Worm (Caenorhabditis elegans): ENCODE results near the gene dlst-1.

The dlst-1 gene

ce11 chrV:6676158-6676849 lies 32.6 kb downstream of the dlst-1 start, which contains the start of gene cest-34:
Gene cest-34, plus strand, starts transcription at chrV:6676799.
- TF ChIP-seq dmd-6 (GFP tag; IDR thresholded peaks at IDR 0.05) (peak; percentile 83), aha-1 (tag) (peak; percentile 17), nhr-28 (tag; optimal IDR thresholded peaks at IDR 0.05) (peak; percentile 76), nhr-6 (tag; optimal IDR thresholded peaks at IDR 0.05) (no peak), hlh-11 (tag; optimal IDR thresholded peaks at IDR 0.05) (peak; percentile 29)

- TF ChIP-seq daf-16 (GFP tag; optimal IDR thresholded peaks at IDR 0.05) (no peak), daf-16 (tag; optimal IDR thresholded peaks at IDR 0.05) (peak; percentile 24), zfp-2 (tag; optimal IDR thresholded peaks at IDR 0.05) (no peak), hif-1 (tag; optimal IDR thresholded peaks at IDR 0.05) (no peak)
Observed at ce11 chrV:6673967-6674366, 34.9 kb downstream of the dlst-1 start, which contains the start of gene cest-31. Gene cest-31, plus strand, starts transcription at chrV:6674267.

DNA sequence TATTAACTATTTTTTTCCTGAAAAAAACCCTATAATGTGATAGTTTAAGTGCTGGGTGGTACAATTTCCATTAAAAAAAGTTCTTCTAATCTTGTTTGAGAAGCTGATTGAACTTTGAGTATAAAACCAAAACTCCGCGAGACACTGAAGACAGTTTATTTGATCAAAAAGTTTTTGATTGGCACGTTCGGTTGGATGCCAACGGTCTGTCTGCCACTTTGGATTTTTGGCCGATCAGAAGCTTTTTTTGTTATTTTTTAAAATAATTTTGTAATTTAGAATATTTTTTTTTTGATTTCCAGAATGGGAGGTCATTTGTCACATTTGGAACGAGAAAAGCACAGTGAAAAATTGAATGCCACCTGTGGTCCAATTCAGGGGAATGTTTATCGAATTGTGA lies 39.4 kb downstream of the dlst-1 start, which contains the start of gene cest-28:
Gene cest-28 (plus strand): TSS at position 301 of the 400 bp plus-strand sequence.
- TF ChIP-seq D1046.2 (GFP tag; IDR thresholded peaks at IDR 0.05) (no peak), cey-2 (tag; optimal IDR thresholded peaks at IDR 0.05; ENCODE audit: borderline replicate concordance, insufficient read depth) (no peak), zfp-2 (tag; optimal IDR thresholded peaks at IDR 0.05) (no peak), nhr-41 (GFP tag; IDR thresholded peaks at IDR 0.05) (no peak), ceh-20 (GFP tag; IDR thresholded peaks at IDR 0.05) (no peak), duxl-1 (tag; optimal IDR thresholded peaks at IDR 0.05; ENCODE audit: poor library complexity) (no peak), lin-29 (GFP tag; IDR thresholded peaks at IDR 0.05) (no peak), ztf-11 (tag; optimal IDR thresholded peaks at IDR 0.05) (no peak), nhr-10 (tag; optimal IDR thresholded peaks at IDR 0.05) (no peak), Y48G9A.11 (GFP tag; IDR thresholded peaks at IDR 0.05) (no peak), nhr-11 (tag; optimal IDR thresholded peaks at IDR 0.05) (no peak), madf-9 (GFP tag; conservative IDR thresholded peaks at IDR 0.05) (no peak)

DNA sequence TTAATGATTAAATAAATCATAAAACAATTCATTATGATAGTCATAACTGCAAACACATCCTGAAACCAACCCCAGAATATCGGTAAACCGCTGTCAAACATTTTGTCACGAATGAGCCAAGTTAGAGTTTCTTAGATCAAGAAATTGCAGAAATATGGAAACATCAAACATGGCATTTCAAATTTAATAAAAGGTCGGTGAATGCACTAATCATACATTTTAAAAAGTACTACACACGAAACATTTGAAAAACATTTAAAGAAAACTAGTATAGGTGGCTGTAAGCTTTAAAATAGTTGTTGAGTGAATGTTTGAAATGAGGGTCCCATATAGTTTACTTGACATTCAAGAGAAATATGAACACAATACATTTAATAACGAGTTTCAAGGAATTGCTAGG lies 40.2 kb downstream of the dlst-1 start, which contains the start of gene str-180:
Gene str-180 (minus strand): TSS at position 101 of the 400 bp plus-strand sequence.
- no peak for TF ChIP-seq Y75B8A.6 (GFP tag; IDR thresholded peaks at IDR 0.05)
- no peak for TF ChIP-seq nhr-102 (tag; optimal IDR thresholded peaks at IDR 0.05)
- TF ChIP-seq attf-4 (tag; optimal IDR thresholded peaks at IDR 0.05) = no peak
- TF ChIP-seq hif-1 (tag; optimal IDR thresholded peaks at IDR 0.05) = no peak

DNA sequence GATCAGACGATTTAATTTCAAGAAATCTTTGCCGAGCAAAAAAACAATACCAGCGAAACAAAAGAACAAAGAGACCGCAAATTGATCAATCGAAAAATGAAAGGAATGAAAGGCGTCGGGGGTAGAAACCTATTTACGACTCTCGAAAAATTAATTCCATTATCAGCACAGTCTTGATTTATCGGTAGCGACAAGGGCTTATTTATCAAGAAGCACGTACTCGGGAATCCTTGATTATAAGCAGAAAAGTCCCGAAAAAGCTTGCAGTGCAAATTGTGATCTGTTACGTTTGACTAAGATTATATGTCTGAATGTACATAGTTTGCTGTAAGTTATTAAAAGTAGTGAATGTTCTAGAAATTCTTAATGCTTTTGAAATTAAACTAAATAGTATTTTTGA lies 42.3 kb downstream of the dlst-1 start:
- peak; percentile 73 for TF ChIP-seq dmd-6 (GFP tag; IDR thresholded peaks at IDR 0.05)
- no peak for TF ChIP-seq daf-16 (GFP tag; optimal IDR thresholded peaks at IDR 0.05)
- TF ChIP-seq daf-16 (tag; optimal IDR thresholded peaks at IDR 0.05) = peak; percentile 74
- no peak for TF ChIP-seq madf-9 (GFP tag; conservative IDR thresholded peaks at IDR 0.05)
- peak; percentile 18 for TF ChIP-seq nhr-28 (tag; optimal IDR thresholded peaks at IDR 0.05)
- no peak for TF ChIP-seq mdt-29 (GFP tag; IDR thresholded peaks at IDR 0.05)
- TF ChIP-seq ztf-11 (tag; optimal IDR thresholded peaks at IDR 0.05) = no peak
- TF ChIP-seq aha-1 (tag) = peak; percentile 52
- peak; percentile 34 for TF ChIP-seq hlh-11 (tag; optimal IDR thresholded peaks at IDR 0.05)
- peak in 1 of 2 experiments; percentile 84 for TF ChIP-seq hif-1 (tag; optimal IDR thresholded peaks at IDR 0.05)
- TF ChIP-seq dve-1 (tag; optimal IDR thresholded peaks at IDR 0.05; ENCODE audit: insufficient read depth) = peak; percentile 32
- 0 out of 2 replicates have a peak, but pooled peaks have one; percentile 33 for TF ChIP-seq php-3 (GFP tag; IDR thresholded peaks at IDR 0.05)

DNA sequence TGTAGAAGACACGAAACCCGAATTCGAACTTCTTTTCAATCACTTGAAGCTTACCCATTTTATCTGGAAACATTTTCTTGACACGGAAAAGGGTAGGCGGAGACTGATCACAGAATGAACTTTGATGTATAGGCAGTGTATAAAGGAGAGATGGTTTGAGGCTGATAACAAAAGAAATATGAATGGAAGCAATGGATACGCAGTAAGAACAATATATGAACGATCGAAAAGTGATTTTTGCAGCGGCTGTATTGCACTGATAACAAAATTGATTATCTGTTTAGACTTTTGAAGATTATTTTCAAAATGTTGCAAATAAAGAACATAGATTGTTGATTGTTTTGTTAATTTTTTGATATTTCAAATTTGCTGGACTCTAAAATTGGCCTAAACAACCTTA lies 43.1 kb downstream of the dlst-1 start, which contains the start of gene pmp-5:
Gene pmp-5 (minus strand): TSS at position 63 of the 400 bp plus-strand sequence.
- TF ChIP-seq nhr-76 (tag; optimal IDR thresholded peaks at IDR 0.05) = no peak
- TF ChIP-seq unc-62 (GFP tag; optimal IDR thresholded peaks at IDR 0.05 in 1 of 2) = peak in 1 of 2 experiments; percentile 88
- TF ChIP-seq unc-62 (tag; optimal IDR thresholded peaks at IDR 0.05) = no peak
- no peak for TF ChIP-seq arid-1 (GFP tag; conservative IDR thresholded peaks at IDR 0.05)
- no peak for TF ChIP-seq daf-19 (GFP tag; conservative IDR thresholded peaks at IDR 0.05)
- no peak for TF ChIP-seq nhr-10 (tag; optimal IDR thresholded peaks at IDR 0.05)
- peak in 1 of 2 experiments; percentile 58 for TF ChIP-seq hif-1 (tag; optimal IDR thresholded peaks at IDR 0.05)
- peak; percentile 69 for TF ChIP-seq hlh-11 (tag; optimal IDR thresholded peaks at IDR 0.05)
- peak; percentile 66 for TF ChIP-seq php-3 (GFP tag; IDR thresholded peaks at IDR 0.05)
- TF ChIP-seq gei-8 (GFP tag; optimal IDR thresholded peaks at IDR 0.05) = no peak
- TF ChIP-seq saeg-2 (GFP tag; IDR thresholded peaks at IDR 0.05) = peak; percentile 60; the same call in 1 of the 2 replicates
- no peak for TF ChIP-seq sdz-12 (GFP tag; optimal IDR thresholded peaks at IDR 0.05)
- TF ChIP-seq dmd-6 (GFP tag; IDR thresholded peaks at IDR 0.05) = peak; percentile 91
- TF ChIP-seq lin-1 (GFP tag; IDR thresholded peaks at IDR 0.05) = peak; percentile 56; the same call in 1 of the 2 replicates
- TF ChIP-seq pqm-1 (tag; optimal IDR thresholded peaks at IDR 0.05) = peak; percentile 83
- peak; percentile 17 for TF ChIP-seq nhr-77 (tag; optimal IDR thresholded peaks at IDR 0.05)
- peak; percentile 65 for TF ChIP-seq tra-1 (GFP tag; IDR thresholded peaks at IDR 0.05)
- TF ChIP-seq nhr-48 (tag; optimal IDR thresholded peaks at IDR 0.05) = peak; percentile 45
- no peak for TF ChIP-seq duxl-1 (tag; optimal IDR thresholded peaks at IDR 0.05; ENCODE audit: poor library complexity)
